Fruit fly (Drosophila melanogaster) whole organism, embryonic: Measurements from ENCODE around the gene CG43389.
A peak's percentile ranks its signal among the peaks of the same experiment; 100 is the strongest.

ENCODE experiments used
- Ada2b ChIP-seq: fragments of 200-800 bp; sonication (Bioruptor generic); IDR thresholded peaks from 2 replicates; pipeline ENCODE4 v1.3.6; 2022; ENCODE audit warnings: missing biosample characterization, missing genetic modification characterization
- Atf3 ChIP-seq: fragments of 200-800 bp; sonication (Bioruptor generic); optimal IDR thresholded peaks from 3 replicates; lab custom pipeline; 2016; ENCODE audit warnings: missing biosample characterization, missing genetic modification characterization
- CG10543 ChIP-seq: fragments of 200-800 bp; sonication (Bioruptor generic); optimal IDR thresholded peaks from 3 replicates; lab custom pipeline; 2017; ENCODE audit warnings: missing biosample characterization, mild to moderate bottlenecking, missing genetic modification characterization, moderate library complexity
- CG10654 ChIP-seq: fragments of 200-800 bp; sonication (Bioruptor generic); optimal IDR thresholded peaks from 2 replicates; lab custom pipeline; 2016; ENCODE audit warnings: missing biosample characterization, missing genetic modification characterization
- CG10979 ChIP-seq: fragments of 200-800 bp; sonication (Bioruptor generic); optimal IDR thresholded peaks from 2 replicates; lab custom pipeline; 2018; ENCODE audit warnings: missing biosample characterization, mild to moderate bottlenecking, missing genetic modification characterization, moderate library complexity
- CG12071 ChIP-seq: fragments of 200-800 bp; sonication (Bioruptor generic); optimal IDR thresholded peaks from 3 replicates; lab custom pipeline; 2018; ENCODE audit warnings: missing biosample characterization, mild to moderate bottlenecking, missing genetic modification characterization
- CG12299 ChIP-seq: fragments of 200-800 bp; sonication (Bioruptor generic); optimal IDR thresholded peaks from 2 replicates; lab custom pipeline; 2018; ENCODE audit warnings: missing biosample characterization, mild to moderate bottlenecking, missing genetic modification characterization
- CG12391 ChIP-seq: fragments of 200-800 bp; sonication (Bioruptor generic); optimal IDR thresholded peaks from 3 replicates; lab custom pipeline; 2018; ENCODE audit warnings: missing biosample characterization, mild to moderate bottlenecking, missing genetic modification characterization, moderate library complexity
- CG12659 ChIP-seq: fragments of 200-800 bp; sonication (Bioruptor generic); optimal IDR thresholded peaks from 3 replicates; lab custom pipeline; 2017; ENCODE audit warnings: mild to moderate bottlenecking, missing biosample characterization, missing genetic modification reagents, missing genetic modification characterization
- CG12942 ChIP-seq: fragments of 200-800 bp; sonication (Bioruptor generic); optimal IDR thresholded peaks from 3 replicates; lab custom pipeline; 2016; ENCODE audit warnings: missing biosample characterization, missing genetic modification characterization
- CG13296 ChIP-seq: fragments of 200-800 bp; sonication (Bioruptor generic); optimal IDR thresholded peaks from 3 replicates; lab custom pipeline; 2018; ENCODE audit warnings: missing biosample characterization, mild to moderate bottlenecking, missing genetic modification characterization
- CG14050 ChIP-seq: fragments of 200-800 bp; sonication (Bioruptor generic); IDR thresholded peaks from 3 replicates; pipeline ENCODE4 v1.3.6; 2022; ENCODE audit warnings: missing biosample characterization, missing genetic modification characterization
- CG15479 ChIP-seq: fragments of 200-800 bp; sonication (Bioruptor generic); optimal IDR thresholded peaks from 3 replicates; lab custom pipeline; 2019; ENCODE audit warnings: missing biosample characterization, mild to moderate bottlenecking, missing genetic modification characterization, moderate library complexity
- CG18011 ChIP-seq: fragments of 200-800 bp; sonication (Bioruptor generic); optimal IDR thresholded peaks from 2 replicates; lab custom pipeline; 2017; ENCODE audit warnings: missing biosample characterization, missing genetic modification characterization, mild to moderate bottlenecking, moderate library complexity, missing genotype
- CG2120 ChIP-seq: fragments of 200-800 bp; sonication (Bioruptor generic); optimal IDR thresholded peaks from 3 replicates; lab custom pipeline; 2016; ENCODE audit warnings: missing biosample characterization, missing genetic modification characterization
- CG31388 ChIP-seq: fragments of 200-800 bp; sonication (Bioruptor generic); optimal IDR thresholded peaks from 2 replicates; lab custom pipeline; 2016; ENCODE audit warnings: missing biosample characterization, missing genetic modification characterization
- CG34376 ChIP-seq: fragments of 200-800 bp; sonication (Bioruptor generic); optimal IDR thresholded peaks from 2 replicates; lab custom pipeline; 2018; ENCODE audit warnings: missing biosample characterization, mild to moderate bottlenecking, missing genetic modification characterization
- CG5180 ChIP-seq: fragments of 200-800 bp; sonication (Bioruptor generic); optimal IDR thresholded peaks from 3 replicates; lab custom pipeline; 2017; ENCODE audit warnings: missing biosample characterization, missing genetic modification characterization, mild to moderate bottlenecking, moderate library complexity, missing genetic modification reagents
- CG7928 ChIP-seq: fragments of 200-800 bp; sonication (Bioruptor generic); optimal IDR thresholded peaks from 2 replicates; lab custom pipeline; 2017; ENCODE audit warnings: missing biosample characterization, mild to moderate bottlenecking, missing genetic modification characterization
- CG8478 ChIP-seq: fragments of >200 bp; optimal IDR thresholded peaks from 2 replicates; lab custom pipeline; 2018
- CG9932 ChIP-seq: fragments of 200-800 bp; sonication (Bioruptor generic); IDR thresholded peaks from 2 replicates; pipeline ENCODE4 v1.3.6; 2022; ENCODE audit warnings: missing biosample characterization, missing genetic modification characterization
- CoRest ChIP-seq: fragments of 200-800 bp; sonication (Bioruptor generic); optimal IDR thresholded peaks from 3 replicates; lab custom pipeline; 2018; ENCODE audit warnings: missing biosample characterization, mild to moderate bottlenecking, missing genetic modification characterization, moderate library complexity
- Dbx ChIP-seq: fragments of 200-800 bp; sonication (Bioruptor generic); IDR thresholded peaks from 3 replicates; pipeline ENCODE4 v1.3.6; 2022; ENCODE audit warnings: missing biosample characterization, missing genetic modification characterization
- Doc2 ChIP-seq: fragments of 200-800 bp; sonication (Bioruptor generic); IDR thresholded peaks from 2 replicates; pipeline ENCODE4 v1.3.6; 2022; ENCODE audit warnings: missing biosample characterization, missing genetic modification characterization
- Gug ChIP-seq: fragments of 200-800 bp; sonication (Bioruptor generic); IDR thresholded peaks from 4 replicates; pipeline ENCODE4 v1.3.6; 2022; ENCODE audit warnings: missing biosample characterization, missing genetic modification characterization
- Hr3 ChIP-seq: fragments of 200-800 bp; sonication (Bioruptor generic); optimal IDR thresholded peaks from 3 replicates; lab custom pipeline; 2016; ENCODE audit warnings: missing biosample characterization, missing genetic modification characterization
- Hr39 ChIP-seq: fragments of >200 bp; optimal IDR thresholded peaks from 2 replicates; lab custom pipeline; 2017
- Neu2 ChIP-seq: fragments of 200-800 bp; sonication (Bioruptor generic); optimal IDR thresholded peaks from 3 replicates; lab custom pipeline; 2016; ENCODE audit warnings: missing biosample characterization, missing genetic modification characterization, borderline replicate concordance
- Rfx ChIP-seq: fragments of 200-800 bp; sonication (Bioruptor generic); IDR thresholded peaks from 2 replicates; pipeline ENCODE4 v1.3.6; 2022; ENCODE audit warnings: missing biosample characterization, missing genetic modification characterization
- Stat92E ChIP-seq, 3 experiments: fragments of >200 bp in 2 of 3; fragments of 200-800 bp in 1 of 3; sonication (Bioruptor generic) in 1 of 3; optimal IDR thresholded peaks; 2 replicates each; lab custom pipeline; 2017 to 2019; ENCODE audit warnings: missing biosample characterization in 3 of 3, missing genetic modification characterization in 3 of 3, mild to moderate bottlenecking in 1 of 3, moderate library complexity in 1 of 3
- al ChIP-seq: fragments of 200-800 bp; sonication (Bioruptor generic); IDR thresholded peaks from 2 replicates; pipeline ENCODE4 v1.3.6; 2022; ENCODE audit warnings: missing biosample characterization, missing genetic modification characterization
- bigmax ChIP-seq: fragments of 200-800 bp; sonication (Bioruptor generic); optimal IDR thresholded peaks from 2 replicates; lab custom pipeline; 2018; ENCODE audit warnings: missing biosample characterization, mild to moderate bottlenecking, missing genetic modification characterization
- bowl ChIP-seq: fragments of 200-800 bp; sonication (Bioruptor generic); IDR thresholded peaks from 2 replicates; pipeline ENCODE4 v1.3.6; 2022; ENCODE audit warnings: missing biosample characterization, missing genetic modification characterization
- chinmo ChIP-seq: fragments of 200-800 bp; sonication (Bioruptor generic); IDR thresholded peaks from 4 replicates; pipeline ENCODE4 v1.3.6; 2022; ENCODE audit warnings: missing biosample characterization, missing genetic modification characterization; ENCODE audit not compliant: partially characterized antibody
- chn ChIP-seq: fragments of 200-800 bp; sonication (Bioruptor generic); optimal IDR thresholded peaks from 2 replicates; lab custom pipeline; 2016; ENCODE audit warnings: missing biosample characterization, missing genetic modification characterization
- da ChIP-seq: fragments of 200-800 bp; sonication (Bioruptor generic); optimal IDR thresholded peaks from 2 replicates; lab custom pipeline; 2016; ENCODE audit warnings: missing biosample characterization, missing genetic modification characterization
- eve ChIP-seq, 2 experiments: fragments of >200 bp; optimal IDR thresholded peaks; 2 replicates each; lab custom pipeline; 2017; ENCODE audit warnings: missing biosample characterization in 2 of 2, missing genetic modification characterization in 2 of 2
- ewg ChIP-seq: fragments of 200-800 bp; sonication (Bioruptor generic); optimal IDR thresholded peaks from 3 replicates; lab custom pipeline; 2017; ENCODE audit warnings: mild to moderate bottlenecking, missing biosample characterization, missing genetic modification reagents, missing genetic modification characterization
- gcm ChIP-seq: fragments of 200-800 bp; sonication (Bioruptor generic); optimal IDR thresholded peaks from 2 replicates; lab custom pipeline; 2019; ENCODE audit warnings: missing biosample characterization, mild to moderate bottlenecking, missing genetic modification characterization, moderate library complexity
- grau ChIP-seq: fragments of 200-800 bp; optimal IDR thresholded peaks from 3 replicates; lab custom pipeline; 2019; ENCODE audit warnings: missing biosample characterization, mild to moderate bottlenecking, missing genetic modification characterization, moderate library complexity
- gt ChIP-seq: fragments of 200-800 bp; sonication (Bioruptor generic); IDR thresholded peaks from 2 replicates; pipeline ENCODE4 v1.3.6; 2022; ENCODE audit warnings: missing biosample characterization, missing genetic modification characterization
- ind ChIP-seq: fragments of 200-800 bp; sonication (Bioruptor generic); optimal IDR thresholded peaks from 3 replicates; lab custom pipeline; 2016; ENCODE audit warnings: missing biosample characterization, missing genetic modification characterization
- inv ChIP-seq: fragments of 200-800 bp; sonication (Bioruptor generic); IDR thresholded peaks from 2 replicates; pipeline ENCODE4 v1.3.6; 2022; ENCODE audit warnings: missing biosample characterization, missing genetic modification characterization; ENCODE audit not compliant: partially characterized antibody
- lmd ChIP-seq: fragments of 200-800 bp; sonication (Bioruptor generic); IDR thresholded peaks from 2 replicates; pipeline ENCODE4 v1.3.6; 2022; ENCODE audit warnings: missing biosample characterization, missing genetic modification characterization
- lola ChIP-seq, 3 experiments: fragments of >200 bp in 2 of 3; fragments of 200-800 bp in 1 of 3; sonication (Bioruptor generic) in 1 of 3; optimal IDR thresholded peaks; 2 replicates each; lab custom pipeline; 2017 to 2019; ENCODE audit warnings: missing biosample characterization in 3 of 3, missing genetic modification characterization in 3 of 3, mild to moderate bottlenecking in 1 of 3, moderate library complexity in 1 of 3
- maf-S ChIP-seq: fragments of 200-800 bp; sonication (Bioruptor generic); optimal IDR thresholded peaks from 2 replicates; lab custom pipeline; 2016; ENCODE audit warnings: missing biosample characterization, missing genetic modification characterization
- run ChIP-seq: fragments of 200-800 bp; sonication (Bioruptor generic); optimal IDR thresholded peaks from 3 replicates; lab custom pipeline; 2018; ENCODE audit warnings: missing biosample characterization, mild to moderate bottlenecking, missing genetic modification characterization
- schlank ChIP-seq: fragments of 200-800 bp; sonication (Bioruptor generic); optimal IDR thresholded peaks from 2 replicates; lab custom pipeline; 2018; ENCODE audit warnings: missing biosample characterization, mild to moderate bottlenecking, missing genetic modification characterization
- slp2 ChIP-seq: fragments of 200-800 bp; sonication (Bioruptor generic); optimal IDR thresholded peaks from 2 replicates; lab custom pipeline; 2016; ENCODE audit warnings: missing biosample characterization, missing genetic modification characterization
- sob ChIP-seq: fragments of 200-800 bp; sonication (Bioruptor generic); IDR thresholded peaks from 2 replicates; pipeline ENCODE4 v1.3.6; 2022; ENCODE audit warnings: missing biosample characterization, missing genetic modification characterization
- sr ChIP-seq: fragments of 200-800 bp; sonication (Bioruptor generic); IDR thresholded peaks from 3 replicates; pipeline ENCODE4 v1.3.6; 2022; ENCODE audit warnings: missing biosample characterization, missing genetic modification characterization
- tap ChIP-seq: fragments of 200-800 bp; optimal IDR thresholded peaks from 3 replicates; lab custom pipeline; 2019; ENCODE audit warnings: missing biosample characterization, mild to moderate bottlenecking, missing genetic modification characterization, moderate library complexity
- ttk ChIP-seq: fragments of 200-800 bp; sonication (Bioruptor generic); IDR thresholded peaks from 2 replicates; pipeline ENCODE4 v2.1.2; 2022; ENCODE audit warnings: missing biosample characterization, missing genetic modification characterization
- twi ChIP-seq: fragments of 200-800 bp; optimal IDR thresholded peaks from 2 replicates; lab custom pipeline; 2019; ENCODE audit warnings: missing biosample characterization, mild to moderate bottlenecking, missing genetic modification characterization, moderate library complexity

The CG43389 gene

DNA sequence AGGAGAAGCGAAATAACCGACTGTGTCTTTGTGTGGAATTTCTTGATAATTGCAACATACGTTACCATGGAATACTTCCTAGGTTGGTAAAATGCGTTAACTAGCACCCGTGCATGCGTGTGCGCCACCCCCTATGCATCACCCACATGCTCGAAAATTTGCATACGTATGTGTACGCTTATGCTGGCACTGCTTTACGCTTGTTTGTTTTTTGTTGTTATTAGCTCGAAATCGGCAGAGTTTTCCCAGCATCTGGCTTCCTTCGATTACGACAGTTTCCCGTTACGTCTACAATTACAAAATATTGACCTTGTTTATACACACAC, 21.4 kb upstream of the CG43389 start (continued):
- TF ChIP-seq chinmo (GFP tag; lab: Robert Waterston, UW) (0 out of 4 replicates have a peak, but pooled peaks have one; percentile 84), Gug (GFP tag; lab: Robert Waterston, UW) (no peak), gcm (GFP tag; lab: Kevin White, UChicago) (peak; percentile 74), run (no peak), CG12071 (GFP tag; lab: Kevin White, UChicago) (no peak), slp2 (no peak), sr (GFP tag; lab: Robert Waterston, UW) (no peak), Hr39 (lab: Kevin White, UChicago) (no peak), chn (GFP tag; lab: Kevin White, UChicago) (no peak), CG12942 (GFP tag; lab: Kevin White, UChicago) (no peak), CG15479 (peak; percentile 22), lola (GFP tag; optimal IDR thresholded peaks at IDR 0.05; lab: Kevin White, UChicago) (no peak), CG14050 (GFP tag; lab: Robert Waterston, UW) (no peak), da (GFP tag; lab: Kevin White, UChicago) (no peak), eve (GFP tag; optimal IDR thresholded peaks at IDR 0.05; lab: Kevin White, UChicago) (no peak), lmd (GFP tag; lab: Robert Waterston, UW) (no peak), CG8478 (lab: Kevin White, UChicago) (peak; percentile 52), maf-S (GFP tag; lab: Kevin White, UChicago) (no peak), CG9932 (no peak), Doc2 (GFP tag; lab: Robert Waterston, UW) (no peak), Atf3 (GFP tag; lab: Kevin White, UChicago) (no peak), tap (tag; lab: Kevin White, UChicago) (no peak), gt (no peak), CG31388 (GFP tag; lab: Kevin White, UChicago) (no peak), twi (tag; lab: Kevin White, UChicago) (peak; percentile 46), Ada2b (no peak), ttk (GFP tag; lab: Robert Waterston, UW) (no peak), Stat92E (GFP tag; optimal IDR thresholded peaks at IDR 0.05; lab: Kevin White, UChicago) (no peak), CG7928 (no peak), CoRest (tag; lab: Kevin White, UChicago) (no peak), CG12299 (tag; lab: Kevin White, UChicago) (no peak), CG12659 (GFP tag; lab: Kevin White, UChicago) (no peak), CG2120 (GFP tag; lab: Kevin White, UChicago) (no peak), inv (no peak), ewg (no peak), CG10979 (tag; lab: Kevin White, UChicago) (no peak), Rfx (GFP tag; lab: Robert Waterston, UW) (no peak)

DNA sequence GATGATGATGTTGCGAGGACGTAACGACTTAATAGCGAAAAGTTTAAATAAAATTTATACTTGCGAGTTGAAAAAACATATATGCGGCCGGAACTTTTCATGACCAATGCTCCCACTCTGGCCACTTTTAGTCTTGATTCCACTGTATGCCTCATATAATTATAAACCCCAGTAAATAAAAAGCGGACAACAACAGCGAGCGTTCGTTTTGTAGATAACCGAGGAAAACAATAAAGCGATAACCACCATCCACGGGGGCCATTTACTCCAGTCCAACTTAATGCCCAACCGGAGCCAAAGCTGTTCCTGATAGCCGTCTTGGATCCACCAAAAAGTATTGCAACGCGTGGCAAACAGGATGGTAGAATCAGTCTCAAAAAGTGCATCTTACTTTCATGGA, 11.5 kb upstream of the CG43389 start:
- TF ChIP-seq Dbx, result no peak
- no peak for TF ChIP-seq al (GFP tag; lab: Robert Waterston, UW)
- TF ChIP-seq bigmax (GFP tag; lab: Kevin White, UChicago), result no peak
- no peak for TF ChIP-seq CG12659 (GFP tag; lab: Kevin White, UChicago)
- TF ChIP-seq CG13296 (GFP tag; lab: Kevin White, UChicago), result peak; percentile 16
- no peak for TF ChIP-seq Neu2 (GFP tag; lab: Kevin White, UChicago)
- TF ChIP-seq Hr3 (GFP tag; lab: Kevin White, UChicago), result no peak
- no peak for TF ChIP-seq CG5180 (GFP tag; lab: Kevin White, UChicago)
- no peak for TF ChIP-seq schlank (tag; lab: Kevin White, UChicago)
- peak; percentile 25; the same call in 1 of the 2 replicates for TF ChIP-seq sob
- no peak for TF ChIP-seq CG12391 (tag; lab: Kevin White, UChicago)
- no peak for TF ChIP-seq ind (GFP tag; lab: Kevin White, UChicago)
- peak; percentile 6 for TF ChIP-seq CG34376 (GFP tag; lab: Kevin White, UChicago)
- TF ChIP-seq CG10543 (GFP tag; lab: Kevin White, UChicago), result peak; percentile 8
- TF ChIP-seq CG18011 (GFP tag; lab: Kevin White, UChicago), result no peak
- peak; percentile 4 for TF ChIP-seq grau (tag; lab: Kevin White, UChicago)
- TF ChIP-seq CG10654 (GFP tag; lab: Kevin White, UChicago), result no peak
- no peak; the same call in 1 of the 2 replicates for TF ChIP-seq bowl (GFP tag; lab: Robert Waterston, UW)
